Worm (Caenorhabditis elegans) whole organism, L1 larva: Measurements from ENCODE around the gene acy-4.

Source experiments
- C04F5.9 ChIP-seq: sonication (generic microtip); optimal IDR thresholded peaks from 2 replicates; lab custom pipeline; 2016; ENCODE audit warnings: missing genetic modification characterization, missing compliant biosample characterization
- C16A3.4 ChIP-seq: fragments of 150-350 bp; optimal IDR thresholded peaks from 2 replicates; lab custom pipeline; 2014; ENCODE audit warnings: missing biosample characterization, missing genetic modification characterization
- C34B4.2 ChIP-seq: sonication (generic microtip); optimal IDR thresholded peaks from 2 replicates; lab custom pipeline; 2017; ENCODE audit warnings: mild to moderate bottlenecking, missing genetic modification characterization, missing compliant biosample characterization
- aha-1 ChIP-seq: fragments of 150-350 bp; optimal IDR thresholded peaks from 2 replicates; lab custom pipeline; 2014; ENCODE audit warnings: missing biosample characterization, missing genetic modification characterization
- ceh-82 ChIP-seq, 3 experiments: fragments of 150-350 bp in 1 of 3; sonication (generic microtip) in 2 of 3; optimal IDR thresholded peaks; 2 replicates each; lab custom pipeline; 2014 to 2017; ENCODE audit warnings: missing biosample characterization in 3 of 3, missing genetic modification characterization in 3 of 3
- ceh-88 ChIP-seq: fragments of 200-800 bp; sonication (Bioruptor generic); IDR thresholded peaks from 2 replicates; pipeline ENCODE4 v1.3.6; 2022; ENCODE audit warnings: missing genetic modification characterization, missing compliant biosample characterization
- dpl-1 ChIP-seq, 3 experiments: fragments of 150-350 bp in 2 of 3; sonication (generic microtip) in 1 of 3; optimal IDR thresholded peaks; 2 replicates each; lab custom pipeline; 2014 to 2017; ENCODE audit warnings: missing biosample characterization in 3 of 3, missing genetic modification characterization in 3 of 3, missing genetic modification reagents in 3 of 3
- dsc-1 ChIP-seq: sonication (generic microtip); optimal IDR thresholded peaks from 2 replicates; lab custom pipeline; 2016; ENCODE audit warnings: mild to moderate bottlenecking, missing genetic modification characterization, missing compliant biosample characterization
- efl-1 ChIP-seq, 4 experiments: fragments of 150-350 bp; optimal IDR thresholded peaks in 3 of 4; peaks in 1 of 4; 1 replicate in 1 of 4; 2 replicates in 3 of 4; lab custom pipeline; 2014; ENCODE audit warnings: missing biosample characterization in 2 of 4, missing genetic modification characterization in 2 of 4, missing genetic modification reagents in 2 of 4
- egl-27 ChIP-seq, 2 experiments: fragments of 150-350 bp in 1 of 2; sonication (generic microtip); optimal IDR thresholded peaks; 3 replicates each; lab custom pipeline; 2017 to 2018; ENCODE audit warnings: missing biosample characterization in 2 of 2, missing genetic modification characterization in 2 of 2, missing genetic modification reagents in 2 of 2
- elt-2 ChIP-seq: sonication (generic microtip); optimal IDR thresholded peaks from 2 replicates; lab custom pipeline; 2016; ENCODE audit warnings: missing genetic modification characterization, mild to moderate bottlenecking, inconsistent platforms, missing compliant biosample characterization, missing genetic modification reagents
- fkh-4 ChIP-seq: sonication (generic microtip); optimal IDR thresholded peaks from 2 replicates; lab custom pipeline; 2016; ENCODE audit warnings: missing compliant biosample characterization, missing genetic modification characterization, borderline replicate concordance
- fkh-8 ChIP-seq: sonication (generic microtip); optimal IDR thresholded peaks from 2 replicates; lab custom pipeline; 2016; ENCODE audit warnings: mild to moderate bottlenecking, missing genetic modification characterization, missing compliant biosample characterization
- hpl-2 ChIP-seq: fragments of 150-350 bp; optimal IDR thresholded peaks from 2 replicates; lab custom pipeline; 2014; ENCODE audit warnings: missing biosample characterization, missing genetic modification reagents, missing genetic modification characterization
- jun-1 ChIP-seq: fragments of 150-350 bp; optimal IDR thresholded peaks from 2 replicates; lab custom pipeline; 2014; ENCODE audit warnings: missing biosample characterization, missing genetic modification reagents, missing genetic modification characterization
- lin-14 ChIP-seq: fragments of 200-800 bp; sonication (Bioruptor generic); optimal IDR thresholded peaks from 2 replicates; lab custom pipeline; 2018; ENCODE audit warnings: mild to moderate bottlenecking, missing genetic modification characterization, moderate library complexity, missing compliant biosample characterization
- lin-15B ChIP-seq: fragments of 150-350 bp; sonication (generic microtip); optimal IDR thresholded peaks from 3 replicates; lab custom pipeline; 2014; ENCODE audit warnings: missing biosample characterization, missing genetic modification characterization
- lin-35 ChIP-seq, 2 experiments: fragments of 150-350 bp; optimal IDR thresholded peaks; 2 replicates each; lab custom pipeline; 2014; ENCODE audit warnings: missing biosample characterization in 2 of 2, missing genetic modification characterization in 2 of 2, missing genetic modification reagents in 2 of 2
- lir-3 ChIP-seq: sonication (generic microtip); optimal IDR thresholded peaks from 2 replicates; lab custom pipeline; 2016; ENCODE audit warnings: mild to moderate bottlenecking, missing genetic modification characterization, moderate library complexity, missing compliant biosample characterization; ENCODE audit not compliant: poor library complexity
- lsy-2 ChIP-seq, 2 experiments: fragments of 150-350 bp; optimal IDR thresholded peaks; 2 replicates each; lab custom pipeline; 2014; ENCODE audit warnings: missing biosample characterization in 2 of 2, missing genetic modification characterization in 2 of 2
- mdl-1 ChIP-seq, 2 experiments: fragments of 150-350 bp; optimal IDR thresholded peaks; 2 replicates each; lab custom pipeline; 2014 to 2017; ENCODE audit warnings: missing biosample characterization in 2 of 2, missing genetic modification characterization in 2 of 2, inconsistent platforms in 1 of 2
- nhr-11 ChIP-seq: fragments of 150-350 bp; optimal IDR thresholded peaks from 2 replicates; lab custom pipeline; 2014; ENCODE audit warnings: missing biosample characterization, missing genetic modification characterization
- nhr-20 ChIP-seq: sonication (generic microtip); optimal IDR thresholded peaks from 2 replicates; lab custom pipeline; 2016; ENCODE audit warnings: mild to moderate bottlenecking, missing genetic modification characterization, missing compliant biosample characterization
- nhr-47 ChIP-seq: sonication (generic microtip); optimal IDR thresholded peaks from 2 replicates; lab custom pipeline; 2016; ENCODE audit warnings: mild to moderate bottlenecking, missing genetic modification characterization, moderate library complexity, missing compliant biosample characterization
- nhr-71 ChIP-seq: sonication (generic microtip); optimal IDR thresholded peaks from 2 replicates; lab custom pipeline; 2016; ENCODE audit warnings: mild to moderate bottlenecking, missing genetic modification characterization, moderate library complexity, missing compliant biosample characterization
- nhr-77 ChIP-seq: fragments of 150-350 bp; optimal IDR thresholded peaks from 2 replicates; lab custom pipeline; 2014; ENCODE audit warnings: missing biosample characterization, missing genetic modification characterization
- nhr-90 ChIP-seq: sonication (generic microtip); optimal IDR thresholded peaks from 2 replicates; lab custom pipeline; 2016; ENCODE audit warnings: mild to moderate bottlenecking, missing genetic modification characterization, missing compliant biosample characterization; ENCODE audit not compliant: poor library complexity
- pqm-1 ChIP-seq: sonication (generic microtip); optimal IDR thresholded peaks from 3 replicates; lab custom pipeline; 2017; ENCODE audit warnings: missing biosample characterization, missing genetic modification characterization
- rnt-1 ChIP-seq: sonication (generic microtip); optimal IDR thresholded peaks from 2 replicates; lab custom pipeline; 2016; ENCODE audit warnings: mild to moderate bottlenecking, missing genetic modification characterization, moderate library complexity, missing compliant biosample characterization
- skn-1 ChIP-seq: fragments of 150-350 bp; optimal IDR thresholded peaks from 2 replicates; lab custom pipeline; 2014; ENCODE audit warnings: missing biosample characterization, missing genetic modification characterization
- snpc-4 ChIP-seq: fragments of 150-350 bp; optimal IDR thresholded peaks from 2 replicates; lab custom pipeline; 2014; ENCODE audit warnings: missing biosample characterization, missing genetic modification characterization
- sup-37 ChIP-seq: fragments of 200-800 bp; sonication (Bioruptor generic); optimal IDR thresholded peaks from 2 replicates; lab custom pipeline; 2018; ENCODE audit warnings: mild to moderate bottlenecking, missing genetic modification characterization, missing compliant biosample characterization
- swsn-7 ChIP-seq: sonication (generic microtip); optimal IDR thresholded peaks from 2 replicates; lab custom pipeline; 2016; ENCODE audit warnings: missing genetic modification characterization, missing compliant biosample characterization
- tbx-2 ChIP-seq: sonication (generic microtip); optimal IDR thresholded peaks from 2 replicates; lab custom pipeline; 2016; ENCODE audit warnings: missing genetic modification characterization, missing compliant biosample characterization
- unc-62 ChIP-seq: fragments of 150-350 bp; optimal IDR thresholded peaks from 2 replicates; lab custom pipeline; 2014; ENCODE audit warnings: missing biosample characterization, missing genetic modification reagents, missing genetic modification characterization
- xbp-1 ChIP-seq: sonication (generic microtip); optimal IDR thresholded peaks from 2 replicates; lab custom pipeline; 2016; ENCODE audit warnings: missing genetic modification characterization, missing compliant biosample characterization
- zip-4 ChIP-seq: fragments of 200-800 bp; sonication (Bioruptor generic); optimal IDR thresholded peaks from 2 replicates; lab custom pipeline; 2018; ENCODE audit warnings: mild to moderate bottlenecking, missing genetic modification characterization, moderate library complexity, missing compliant biosample characterization
- ztf-4 ChIP-seq: fragments of 150-350 bp; optimal IDR thresholded peaks from 2 replicates; lab custom pipeline; 2014; ENCODE audit warnings: missing biosample characterization, missing genetic modification characterization

Gene acy-4

ce11 chrV:5579666-5580065 lies 51.0 kb downstream of the acy-4 start:
- TF ChIP-seq swsn-7 (no peak), fkh-8 (no peak), fkh-4 (tag; lab: Kevin White, UChicago) (no peak), ztf-4 (tag; lab: Kevin White, UChicago) (no peak), efl-1 (optimal IDR thresholded peaks at IDR 0.05; lab: Kevin White, UChicago) (no peak), efl-1 (GFP tag; optimal IDR thresholded peaks at IDR 0.05 in 1 of 2; lab: Kevin White, UChicago) (peak in 1 of 2 experiments; percentile 32), jun-1 (tag; lab: Kevin White, UChicago) (no peak)

ce11 chrV:5576008-5576407 lies 54.7 kb downstream of the acy-4 start:
- no peak for TF ChIP-seq unc-62
- TF ChIP-seq egl-27 (tag; optimal IDR thresholded peaks at IDR 0.05; lab: Kevin White, UChicago): no peak
- TF ChIP-seq rnt-1 (tag; lab: Kevin White, UChicago): peak; percentile 14
- peak; percentile 41 for TF ChIP-seq jun-1 (tag; lab: Kevin White, UChicago)
- peak; percentile 49 for TF ChIP-seq zip-4 (GFP tag; lab: Kevin White, UChicago)
- TF ChIP-seq efl-1 (optimal IDR thresholded peaks at IDR 0.05; lab: Kevin White, UChicago): peak; percentile 20 to 26
- peak in 1 of 2 experiments; percentile 50 for TF ChIP-seq efl-1 (GFP tag; optimal IDR thresholded peaks at IDR 0.05 in 1 of 2; lab: Kevin White, UChicago)
- TF ChIP-seq xbp-1 (tag; lab: Kevin White, UChicago): peak; percentile 26
- peak in 1 of 2 experiments; percentile 67 for TF ChIP-seq lin-35 (GFP tag; optimal IDR thresholded peaks at IDR 0.05; lab: Kevin White, UChicago)
- TF ChIP-seq C04F5.9 (tag; lab: Kevin White, UChicago): no peak
- no peak for TF ChIP-seq dsc-1 (tag; lab: Kevin White, UChicago)
- peak; percentile 87 for TF ChIP-seq elt-2
- peak; percentile 50 for TF ChIP-seq nhr-47 (tag; lab: Kevin White, UChicago)
- TF ChIP-seq snpc-4 (tag; lab: Kevin White, UChicago): peak; percentile 97
- TF ChIP-seq lsy-2 (tag; optimal IDR thresholded peaks at IDR 0.05; lab: Kevin White, UChicago): peak in 1 of 2 experiments; percentile 36
- TF ChIP-seq lir-3 (tag; lab: Kevin White, UChicago): no peak
- TF ChIP-seq skn-1 (tag; lab: Kevin White, UChicago): peak; percentile 82
- TF ChIP-seq dpl-1 (GFP tag; optimal IDR thresholded peaks at IDR 0.05; lab: Kevin White, UChicago): peak in 1 of 3 experiments; percentile 35
- TF ChIP-seq aha-1: no peak
- TF ChIP-seq ceh-82 (tag; optimal IDR thresholded peaks at IDR 0.05; lab: Kevin White, UChicago): peak in 1 of 3 experiments; percentile 39
- TF ChIP-seq C16A3.4 (tag; lab: Kevin White, UChicago): no peak
- peak in 1 of 2 experiments; percentile 30 for TF ChIP-seq mdl-1 (tag; optimal IDR thresholded peaks at IDR 0.05; lab: Kevin White, UChicago)
- TF ChIP-seq pqm-1: peak; percentile 63
- TF ChIP-seq hpl-2: peak; percentile 54
- TF ChIP-seq lin-14 (GFP tag; lab: Kevin White, UChicago): peak; percentile 12
- peak; percentile 7 for TF ChIP-seq swsn-7
- TF ChIP-seq nhr-77 (tag; lab: Kevin White, UChicago): peak; percentile 53
- no peak for TF ChIP-seq ztf-4 (tag; lab: Kevin White, UChicago)
- TF ChIP-seq C34B4.2: no peak
- TF ChIP-seq nhr-71 (tag; lab: Kevin White, UChicago): peak; percentile 40
- TF ChIP-seq tbx-2 (tag; lab: Kevin White, UChicago): peak; percentile 20
- TF ChIP-seq nhr-90 (tag; lab: Kevin White, UChicago): peak; percentile 55
- TF ChIP-seq sup-37: no peak
- no peak for TF ChIP-seq lin-15B (tag; lab: Kevin White, UChicago)
- peak; percentile 53 for TF ChIP-seq nhr-20 (tag; lab: Kevin White, UChicago)
- no peak for TF ChIP-seq nhr-11 (tag; lab: Kevin White, UChicago)
- no peak for TF ChIP-seq ceh-88 (GFP tag; lab: Robert Waterston, UW)
- TF ChIP-seq, all 84 proteins: peak for 23
